Worm (Caenorhabditis elegans) whole organism, late embryonic: ENCODE results near the gene rrc-1.

ENCODE experiments used
- ama-1 ChIP-seq: fragments of 150-350 bp; optimal IDR thresholded peaks from 2 replicates; lab custom pipeline; 2014
- rnt-1 ChIP-seq: sonication (generic microtip); optimal IDR thresholded peaks from 2 replicates; lab custom pipeline; 2016; ENCODE audit warnings: missing genetic modification characterization, missing compliant biosample characterization

- TF ChIP-seq rnt-1 (tag; lab: Kevin White, UChicago) (no peak), ama-1 (lab: Kevin White, UChicago) (no peak)
Observed at ce11 chrX:9843568-9843967, 12.5 kb upstream of the rrc-1 start.
